Fruit fly (Drosophila melanogaster) whole organism, embryonic: ENCODE results near the gene Gk2.
A peak's percentile ranks its signal among the peaks of the same experiment; 100 is the strongest.

Experiments used
- ATbp ChIP-seq: fragments of 200-800 bp; sonication (Bioruptor generic); optimal IDR thresholded peaks from 2 replicates; lab custom pipeline; 2017; ENCODE audit warnings: missing biosample characterization, mild to moderate bottlenecking, missing genetic modification characterization, missing genetic modification reagents
- Adf1 ChIP-seq: fragments of 200-800 bp; sonication (Bioruptor generic); IDR thresholded peaks from 2 replicates; pipeline ENCODE4 v1.3.6; 2022; ENCODE audit warnings: missing biosample characterization, missing genetic modification characterization
- Blimp-1 ChIP-seq: fragments of 200-800 bp; sonication (Bioruptor generic); optimal IDR thresholded peaks from 3 replicates; lab custom pipeline; 2018; ENCODE audit warnings: missing biosample characterization, missing genetic modification characterization, mild to moderate bottlenecking, moderate library complexity, missing genetic modification reagents
- CG10209 ChIP-seq: fragments of 200-800 bp; sonication (Bioruptor generic); optimal IDR thresholded peaks from 3 replicates; lab custom pipeline; 2017; ENCODE audit warnings: missing biosample characterization, mild to moderate bottlenecking, missing genetic modification characterization, missing genetic modification reagents
- CG11456 ChIP-seq: fragments of 200-800 bp; sonication (Bioruptor generic); IDR thresholded peaks from 3 replicates; pipeline ENCODE4 v1.3.6; 2022; ENCODE audit warnings: missing biosample characterization, missing genetic modification characterization
- CG12219 ChIP-seq: fragments of 200-800 bp; sonication (Bioruptor generic); optimal IDR thresholded peaks from 3 replicates; lab custom pipeline; 2018; ENCODE audit warnings: missing biosample characterization, mild to moderate bottlenecking, missing genetic modification characterization
- CG12744 ChIP-seq: fragments of 200-800 bp; sonication (Bioruptor generic); optimal IDR thresholded peaks from 2 replicates; lab custom pipeline; 2016; ENCODE audit warnings: missing biosample characterization, missing genetic modification characterization
- CG13287 ChIP-seq: fragments of 200-800 bp; sonication (Bioruptor generic); IDR thresholded peaks from 2 replicates; pipeline ENCODE4 v1.3.6; 2022; ENCODE audit warnings: missing biosample characterization, missing genetic modification characterization; ENCODE audit not compliant: partially characterized antibody
- CG13624 ChIP-seq: fragments of 200-800 bp; sonication (Bioruptor generic); optimal IDR thresholded peaks from 2 replicates; lab custom pipeline; 2016; ENCODE audit warnings: missing biosample characterization, missing genetic modification characterization
- CG14860 ChIP-seq: fragments of 200-800 bp; sonication (Bioruptor generic); IDR thresholded peaks from 3 replicates; pipeline ENCODE4 v1.3.6; 2022; ENCODE audit warnings: missing biosample characterization, missing genetic modification characterization; ENCODE audit not compliant: partially characterized antibody
- CG15479 ChIP-seq: fragments of 200-800 bp; sonication (Bioruptor generic); optimal IDR thresholded peaks from 3 replicates; lab custom pipeline; 2019; ENCODE audit warnings: missing biosample characterization, mild to moderate bottlenecking, missing genetic modification characterization, moderate library complexity
- CG15696 ChIP-seq: fragments of 200-800 bp; sonication (Bioruptor generic); optimal IDR thresholded peaks from 2 replicates; lab custom pipeline; 2019; ENCODE audit warnings: missing biosample characterization, mild to moderate bottlenecking, missing genetic modification characterization, moderate library complexity
- CG1602 ChIP-seq: fragments of 200-800 bp; sonication (Bioruptor generic); optimal IDR thresholded peaks from 3 replicates; lab custom pipeline; 2016; ENCODE audit warnings: missing biosample characterization, missing genetic modification characterization
- CG17186 ChIP-seq: fragments of 200-800 bp; sonication (Bioruptor generic); optimal IDR thresholded peaks from 3 replicates; lab custom pipeline; 2017; ENCODE audit warnings: missing biosample characterization, missing genetic modification reagents, missing genetic modification characterization
- CG17802 ChIP-seq: fragments of 200-800 bp; sonication (Bioruptor generic); optimal IDR thresholded peaks from 2 replicates; lab custom pipeline; 2018; ENCODE audit warnings: missing biosample characterization, mild to moderate bottlenecking, missing genetic modification characterization, moderate library complexity
- CG18262 ChIP-seq: fragments of 200-800 bp; optimal IDR thresholded peaks from 3 replicates; lab custom pipeline; 2019; ENCODE audit warnings: missing biosample characterization, mild to moderate bottlenecking, missing genetic modification characterization, moderate library complexity
- CG1832 ChIP-seq: fragments of 200-800 bp; sonication (Bioruptor generic); optimal IDR thresholded peaks from 2 replicates; lab custom pipeline; 2017; ENCODE audit warnings: missing biosample characterization, mild to moderate bottlenecking, missing genetic modification characterization, inconsistent platforms
- CG2202 ChIP-seq: fragments of 200-800 bp; sonication (Bioruptor generic); optimal IDR thresholded peaks from 2 replicates; lab custom pipeline; 2018; ENCODE audit warnings: missing biosample characterization, mild to moderate bottlenecking, missing genetic modification characterization
- CG2875 ChIP-seq: fragments of 200-800 bp; sonication (Bioruptor generic); optimal IDR thresholded peaks from 2 replicates; lab custom pipeline; 2017; ENCODE audit warnings: missing biosample characterization, mild to moderate bottlenecking, missing genetic modification characterization, missing genetic modification reagents
- CG30403 ChIP-seq: fragments of 200-800 bp; sonication (Bioruptor generic); optimal IDR thresholded peaks from 3 replicates; lab custom pipeline; 2016; ENCODE audit warnings: missing biosample characterization, missing genetic modification characterization
- CG3163 ChIP-seq: fragments of 200-800 bp; sonication (Bioruptor generic); optimal IDR thresholded peaks from 3 replicates; lab custom pipeline; 2016; ENCODE audit warnings: missing biosample characterization, missing genetic modification characterization
- CG43689 ChIP-seq: fragments of 200-800 bp; sonication (Bioruptor generic); IDR thresholded peaks from 2 replicates; pipeline ENCODE4 v1.3.6; 2022; ENCODE audit warnings: missing biosample characterization, missing genetic modification characterization
- CTCF ChIP-seq: fragments of 200-800 bp; sonication (Bioruptor generic); optimal IDR thresholded peaks from 2 replicates; lab custom pipeline; 2017; ENCODE audit warnings: missing biosample characterization, mild to moderate bottlenecking, missing genetic modification characterization, moderate library complexity
- Dad ChIP-seq: fragments of 200-800 bp; sonication (Bioruptor generic); optimal IDR thresholded peaks from 3 replicates; lab custom pipeline; 2016; ENCODE audit warnings: missing biosample characterization, missing genetic modification characterization
- Eip74EF ChIP-seq, 2 experiments: fragments of 200-800 bp in 1 of 2; fragments of >200 bp in 1 of 2; sonication (Bioruptor generic) in 1 of 2; optimal IDR thresholded peaks; 2 replicates each; lab custom pipeline; 2017 to 2019; ENCODE audit warnings: missing biosample characterization in 2 of 2, missing genetic modification characterization in 2 of 2, mild to moderate bottlenecking in 1 of 2, moderate library complexity in 1 of 2
- Hmr ChIP-seq: fragments of 200-800 bp; sonication (Bioruptor generic); optimal IDR thresholded peaks from 3 replicates; lab custom pipeline; 2017; ENCODE audit warnings: mild to moderate bottlenecking, missing biosample characterization, missing genetic modification reagents, missing genetic modification characterization
- Mes4 ChIP-seq: fragments of 200-800 bp; sonication (Bioruptor generic); optimal IDR thresholded peaks from 2 replicates; lab custom pipeline; 2016; ENCODE audit warnings: missing biosample characterization, missing genetic modification characterization
- Neu2 ChIP-seq: fragments of 200-800 bp; sonication (Bioruptor generic); optimal IDR thresholded peaks from 3 replicates; lab custom pipeline; 2016; ENCODE audit warnings: missing biosample characterization, missing genetic modification characterization, borderline replicate concordance
- Rx ChIP-seq: fragments of 200-800 bp; sonication (Bioruptor generic); IDR thresholded peaks from 2 replicates; pipeline ENCODE4 v1.3.6; 2022; ENCODE audit warnings: missing biosample characterization, missing genetic modification characterization
- Sox100B ChIP-seq: fragments of 200-800 bp; sonication (Bioruptor generic); optimal IDR thresholded peaks from 3 replicates; lab custom pipeline; 2018; ENCODE audit warnings: missing biosample characterization, mild to moderate bottlenecking, missing genetic modification characterization
- ase ChIP-seq: fragments of 200-800 bp; sonication (Bioruptor generic); IDR thresholded peaks from 3 replicates; pipeline ENCODE4 v1.3.6; 2022; ENCODE audit warnings: missing biosample characterization, missing genetic modification characterization
- bbx ChIP-seq: fragments of 200-800 bp; sonication (Bioruptor generic); IDR thresholded peaks from 2 replicates; pipeline ENCODE4 v1.3.6; 2022; ENCODE audit warnings: missing biosample characterization, missing genetic modification characterization; ENCODE audit not compliant: partially characterized antibody
- bcd ChIP-seq: fragments of 200-800 bp; sonication (Bioruptor generic); optimal IDR thresholded peaks from 2 replicates; lab custom pipeline; 2017; ENCODE audit warnings: missing biosample characterization, mild to moderate bottlenecking, missing genetic modification characterization
- bigmax ChIP-seq: fragments of 200-800 bp; sonication (Bioruptor generic); optimal IDR thresholded peaks from 2 replicates; lab custom pipeline; 2018; ENCODE audit warnings: missing biosample characterization, mild to moderate bottlenecking, missing genetic modification characterization
- btn ChIP-seq: fragments of 200-800 bp; sonication (Bioruptor generic); optimal IDR thresholded peaks from 2 replicates; lab custom pipeline; 2016; ENCODE audit warnings: missing biosample characterization, missing genetic modification characterization
- cato ChIP-seq: fragments of 200-800 bp; sonication (Bioruptor generic); optimal IDR thresholded peaks from 2 replicates; lab custom pipeline; 2016; ENCODE audit warnings: missing biosample characterization, missing genetic modification characterization, borderline replicate concordance
- cwo ChIP-seq: fragments of 200-800 bp; sonication (Bioruptor generic); optimal IDR thresholded peaks from 3 replicates; lab custom pipeline; 2017; ENCODE audit warnings: missing biosample characterization, missing genetic modification characterization, mild to moderate bottlenecking, moderate library complexity, missing genetic modification reagents
- emc ChIP-seq: fragments of 200-800 bp; sonication (Bioruptor generic); optimal IDR thresholded peaks from 2 replicates; lab custom pipeline; 2016; ENCODE audit warnings: missing biosample characterization, missing genetic modification characterization
- h ChIP-seq: fragments of >200 bp; optimal IDR thresholded peaks from 2 replicates; lab custom pipeline; 2017
- ham ChIP-seq: fragments of 200-800 bp; sonication (Bioruptor generic); IDR thresholded peaks from 2 replicates; pipeline ENCODE4 v1.3.6; 2022; ENCODE audit warnings: missing biosample characterization, missing genetic modification characterization
- hb ChIP-seq: fragments of 200-800 bp; sonication (Bioruptor generic); IDR thresholded peaks from 3 replicates; pipeline ENCODE4 v1.3.6; 2022; ENCODE audit warnings: missing biosample characterization, missing genetic modification characterization; ENCODE audit not compliant: partially characterized antibody
- jing ChIP-seq: fragments of 200-800 bp; sonication (Bioruptor generic); optimal IDR thresholded peaks from 2 replicates; lab custom pipeline; 2018; ENCODE audit warnings: missing biosample characterization, mild to moderate bottlenecking, missing genetic modification characterization
- luna ChIP-seq: fragments of 200-800 bp; sonication (Bioruptor generic); optimal IDR thresholded peaks from 2 replicates; lab custom pipeline; 2016; ENCODE audit warnings: missing biosample characterization, missing genetic modification characterization
- nau ChIP-seq: fragments of 200-800 bp; sonication (Bioruptor generic); optimal IDR thresholded peaks from 3 replicates; lab custom pipeline; 2017; ENCODE audit warnings: missing biosample characterization, mild to moderate bottlenecking, missing genetic modification characterization, missing genetic modification reagents
- org-1 ChIP-seq: fragments of 200-800 bp; sonication (Bioruptor generic); optimal IDR thresholded peaks from 2 replicates; lab custom pipeline; 2017; ENCODE audit warnings: missing biosample characterization, missing genetic modification characterization
- p53 ChIP-seq: fragments of 200-800 bp; sonication (Bioruptor generic); optimal IDR thresholded peaks from 2 replicates; lab custom pipeline; 2016; ENCODE audit warnings: missing biosample characterization, missing genetic modification characterization
- ssp ChIP-seq: fragments of 200-800 bp; sonication (Bioruptor generic); IDR thresholded peaks from 2 replicates; pipeline ENCODE4 v1.3.6; 2022; ENCODE audit warnings: missing biosample characterization, missing genetic modification characterization
- tna ChIP-seq: fragments of 200-800 bp; sonication (Bioruptor generic); IDR thresholded peaks from 2 replicates; pipeline ENCODE4 v1.3.6; 2022; ENCODE audit warnings: missing biosample characterization, missing genetic modification characterization; ENCODE audit not compliant: partially characterized antibody
- twi ChIP-seq: fragments of 200-800 bp; optimal IDR thresholded peaks from 2 replicates; lab custom pipeline; 2019; ENCODE audit warnings: missing biosample characterization, mild to moderate bottlenecking, missing genetic modification characterization, moderate library complexity

Gk2 gene

DNA sequence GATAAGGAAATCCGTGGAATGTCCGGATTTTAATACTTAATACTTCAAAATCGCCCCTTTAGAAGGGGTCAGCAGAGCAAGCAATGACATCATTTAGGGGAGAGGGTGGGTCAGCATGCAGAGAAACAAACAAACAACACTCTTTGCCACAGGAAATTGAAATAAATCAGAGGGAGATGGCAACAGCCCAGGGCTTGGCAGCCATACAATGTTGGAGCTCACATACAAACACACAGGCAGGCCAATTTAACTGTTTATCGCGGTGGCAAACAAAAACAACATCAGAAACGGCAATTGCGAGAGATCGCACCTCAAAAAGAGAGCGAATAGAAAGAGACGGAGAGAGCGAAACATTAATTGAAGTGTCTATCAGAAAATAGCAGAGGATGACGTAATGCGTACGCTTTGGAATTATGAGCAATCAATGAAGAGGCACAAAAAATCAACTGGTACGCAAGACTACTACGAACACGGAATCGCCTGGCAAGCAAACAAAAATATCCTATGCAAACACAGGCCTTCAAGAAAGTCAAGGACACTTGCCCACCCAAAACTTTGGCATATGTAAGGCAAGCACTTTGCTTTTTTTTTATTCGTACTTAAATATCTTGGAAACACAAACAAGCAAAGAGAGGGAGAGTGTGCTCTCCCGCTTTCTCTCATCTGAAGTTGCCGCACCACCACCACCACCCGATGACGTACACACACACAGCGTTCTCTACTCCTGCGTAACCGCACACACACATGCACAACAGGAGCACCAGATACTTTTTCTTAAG lies 56.1 kb downstream of the Gk2 start (continued):
- no peak; the same call in 1 of the 2 replicates for TF ChIP-seq CG13287 (GFP tag; lab: Robert Waterston, UW)
- no peak for TF ChIP-seq luna (GFP tag; lab: Kevin White, UChicago)
- no peak for TF ChIP-seq bcd (GFP tag; lab: Kevin White, UChicago)
- no peak for TF ChIP-seq btn (GFP tag; lab: Kevin White, UChicago)
- TF ChIP-seq Neu2 (GFP tag; lab: Kevin White, UChicago): no peak
- TF ChIP-seq CG14860 (GFP tag; lab: Robert Waterston, UW): no peak
- peak; percentile 10 for TF ChIP-seq cwo (GFP tag; lab: Kevin White, UChicago)
- no peak for TF ChIP-seq Blimp-1 (GFP tag; lab: Kevin White, UChicago)
- no peak for TF ChIP-seq CG12219 (GFP tag; lab: Kevin White, UChicago)
- no peak for TF ChIP-seq ssp
- TF ChIP-seq CG10209 (GFP tag; lab: Kevin White, UChicago): no peak
- TF ChIP-seq Sox100B (GFP tag; lab: Kevin White, UChicago): no peak
- TF ChIP-seq ATbp (GFP tag; lab: Kevin White, UChicago): no peak
- no peak for TF ChIP-seq CG15696 (tag; lab: Kevin White, UChicago)
- TF ChIP-seq Hmr (GFP tag; lab: Kevin White, UChicago): peak; percentile 68
- no peak for TF ChIP-seq Mes4 (GFP tag; lab: Kevin White, UChicago)
- no peak; the same call in 1 of the 2 replicates for TF ChIP-seq tna (GFP tag; lab: Robert Waterston, UW)
- TF ChIP-seq CG18262 (tag; lab: Kevin White, UChicago): no peak
- TF ChIP-seq p53: no peak
- TF ChIP-seq CG1832: peak; percentile 63
- TF ChIP-seq CTCF (GFP tag; lab: Kevin White, UChicago): no peak
- peak; percentile 53 for TF ChIP-seq CG3163 (GFP tag; lab: Kevin White, UChicago)
- TF ChIP-seq CG43689 (GFP tag; lab: Robert Waterston, UW): no peak
- TF ChIP-seq org-1 (GFP tag; lab: Kevin White, UChicago): no peak
- TF ChIP-seq ham: no peak
- TF ChIP-seq Adf1 (GFP tag; lab: Robert Waterston, UW): peak; percentile 64
- TF ChIP-seq CG2875: no peak
- no peak for TF ChIP-seq CG17802 (tag; lab: Kevin White, UChicago)
- no peak for TF ChIP-seq hb (GFP tag; lab: Robert Waterston, UW)
- TF ChIP-seq CG30403 (GFP tag; lab: Kevin White, UChicago): no peak
- no peak for TF ChIP-seq CG2202 (tag; lab: Kevin White, UChicago)
- no peak for TF ChIP-seq ase
- no peak for TF ChIP-seq h (lab: Kevin White, UChicago)
- no peak for TF ChIP-seq twi (tag; lab: Kevin White, UChicago)
- no peak for TF ChIP-seq Dad (GFP tag; lab: Kevin White, UChicago)
- peak; percentile 26; the same call in 1 of the 3 replicates for TF ChIP-seq CG11456 (GFP tag; lab: Robert Waterston, UW)
- peak in 1 of 2 experiments; percentile 63 for TF ChIP-seq Eip74EF (GFP tag; optimal IDR thresholded peaks at IDR 0.05; lab: Kevin White, UChicago)
- TF ChIP-seq CG13624: peak; percentile 46
- TF ChIP-seq CG12744: no peak
- no peak for TF ChIP-seq CG17186 (GFP tag; lab: Kevin White, UChicago)
- TF ChIP-seq CG1602 (GFP tag; lab: Kevin White, UChicago): no peak
- no peak for TF ChIP-seq jing
- no peak for TF ChIP-seq Rx
- no peak for TF ChIP-seq nau (GFP tag; lab: Kevin White, UChicago)
- no peak for TF ChIP-seq cato (GFP tag; lab: Kevin White, UChicago)
- no peak for TF ChIP-seq bigmax
- TF ChIP-seq emc: no peak
- peak; percentile 35; the same call in 1 of the 2 replicates for TF ChIP-seq bbx (GFP tag; lab: Robert Waterston, UW)
- TF ChIP-seq CG15479: peak; percentile 91
